Fruit fly (Drosophila melanogaster): ENCODE measurements around the gene Nup133.

The Nup133 gene

dm6 chr3R:22719607-22719949 lies 29.2 kb downstream of the Nup133 start (continued):
- TF ChIP-seq lbe (GFP tag; optimal IDR thresholded peaks at IDR 0.05) (no peak), da (GFP tag; optimal IDR thresholded peaks at IDR 0.05) (no peak), Rx (GFP tag; IDR thresholded peaks at IDR 0.05) (no peak), MTF-1 (GFP tag; optimal IDR thresholded peaks at IDR 0.05; ENCODE audit: borderline replicate concordance) (no peak), vnd (GFP tag; IDR thresholded peaks at IDR 0.05; ENCODE audit: partially characterized antibody) (no peak), bowl (GFP tag; IDR thresholded peaks at IDR 0.05) (no peak), eyg (GFP tag; optimal IDR thresholded peaks at IDR 0.05) (no peak), CG18011 (GFP tag; optimal IDR thresholded peaks at IDR 0.05) (no peak), D19A (tag; optimal IDR thresholded peaks at IDR 0.05) (no peak), CG11695 (GFP tag; IDR thresholded peaks at IDR 0.05) (no peak), CG32532 (GFP tag; IDR thresholded peaks at IDR 0.05) (peak; percentile 10; the same call in 1 of the 2 replicates), ash1 (GFP tag; optimal IDR thresholded peaks at IDR 0.05) (no peak), Asciz (GFP tag; optimal IDR thresholded peaks at IDR 0.05) (no peak), zen (tag; optimal IDR thresholded peaks at IDR 0.05) (peak; percentile 16), CG1792 (GFP tag; optimal IDR thresholded peaks at IDR 0.05) (no peak), CG18764 (GFP tag; optimal IDR thresholded peaks at IDR 0.05) (no peak), gsb (GFP tag; IDR thresholded peaks at IDR 0.05) (no peak), onecut (GFP tag; IDR thresholded peaks at IDR 0.05) (no peak), Lim3 (GFP tag; IDR thresholded peaks at IDR 0.05) (no peak), CG17568 (GFP tag; optimal IDR thresholded peaks at IDR 0.05) (no peak), CG14667 (GFP tag; IDR thresholded peaks at IDR 0.05) (no peak), Bdp1 (GFP tag; optimal IDR thresholded peaks at IDR 0.05) (no peak), CG14050 (GFP tag; IDR thresholded peaks at IDR 0.05) (no peak), chinmo (GFP tag; IDR thresholded peaks at IDR 0.05; ENCODE audit: partially characterized antibody) (no peak), Hr51 (GFP tag; optimal IDR thresholded peaks at IDR 0.05) (peak in 1 of 2 experiments; percentile 41), Gug (GFP tag; IDR thresholded peaks at IDR 0.05) (no peak), CG30020 (tag; optimal IDR thresholded peaks at IDR 0.05) (no peak), CG43689 (GFP tag; IDR thresholded peaks at IDR 0.05) (no peak), CG2199 (GFP tag; IDR thresholded peaks at IDR 0.05) (no peak), CG34422 (GFP tag; IDR thresholded peaks at IDR 0.05) (no peak), CG34376 (GFP tag; optimal IDR thresholded peaks at IDR 0.05) (no peak), CG5245 (GFP tag; optimal IDR thresholded peaks at IDR 0.05) (no peak), CG7786 (GFP tag; optimal IDR thresholded peaks at IDR 0.05) (no peak), Oaz (GFP tag; IDR thresholded peaks at IDR 0.05) (no peak), mld (GFP tag; IDR thresholded peaks at IDR 0.05; ENCODE audit: partially characterized antibody) (no peak), gem (tag; optimal IDR thresholded peaks at IDR 0.05) (peak; percentile 67), CG4404 (GFP tag; IDR thresholded peaks at IDR 0.05) (no peak), Usf (GFP tag; optimal IDR thresholded peaks at IDR 0.05) (no peak), slbo (GFP tag; IDR thresholded peaks at IDR 0.05) (0 out of 2 replicates have a peak, but pooled peaks have one; percentile 18), CG2120 (GFP tag; optimal IDR thresholded peaks at IDR 0.05) (no peak), CG16813 (GFP tag; IDR thresholded peaks at IDR 0.05; ENCODE audit: partially characterized antibody) (no peak), CG9817 (tag; optimal IDR thresholded peaks at IDR 0.05) (peak; percentile 23), CG10959 (GFP tag; IDR thresholded peaks at IDR 0.05) (no peak), CG7357 (GFP tag; IDR thresholded peaks at IDR 0.05) (no peak), pho (GFP tag; optimal IDR thresholded peaks at IDR 0.05) (no peak), phol (tag; optimal IDR thresholded peaks at IDR 0.05) (peak; percentile 50), CG3847 (GFP tag; IDR thresholded peaks at IDR 0.05) (0 out of 2 replicates have a peak, but pooled peaks have one; percentile 18), ara (GFP tag; IDR thresholded peaks at IDR 0.05) (no peak), NC2β (GFP tag; optimal IDR thresholded peaks at IDR 0.05) (no peak), ham (GFP tag; IDR thresholded peaks at IDR 0.05) (no peak), Bgb (GFP tag; IDR thresholded peaks at IDR 0.05; ENCODE audit: partially characterized antibody) (no peak), stwl (tag; optimal IDR thresholded peaks at IDR 0.05) (no peak)
